Fruit fly (Drosophila melanogaster): ENCODE data around the gene Mp.

Mp gene

DNA sequence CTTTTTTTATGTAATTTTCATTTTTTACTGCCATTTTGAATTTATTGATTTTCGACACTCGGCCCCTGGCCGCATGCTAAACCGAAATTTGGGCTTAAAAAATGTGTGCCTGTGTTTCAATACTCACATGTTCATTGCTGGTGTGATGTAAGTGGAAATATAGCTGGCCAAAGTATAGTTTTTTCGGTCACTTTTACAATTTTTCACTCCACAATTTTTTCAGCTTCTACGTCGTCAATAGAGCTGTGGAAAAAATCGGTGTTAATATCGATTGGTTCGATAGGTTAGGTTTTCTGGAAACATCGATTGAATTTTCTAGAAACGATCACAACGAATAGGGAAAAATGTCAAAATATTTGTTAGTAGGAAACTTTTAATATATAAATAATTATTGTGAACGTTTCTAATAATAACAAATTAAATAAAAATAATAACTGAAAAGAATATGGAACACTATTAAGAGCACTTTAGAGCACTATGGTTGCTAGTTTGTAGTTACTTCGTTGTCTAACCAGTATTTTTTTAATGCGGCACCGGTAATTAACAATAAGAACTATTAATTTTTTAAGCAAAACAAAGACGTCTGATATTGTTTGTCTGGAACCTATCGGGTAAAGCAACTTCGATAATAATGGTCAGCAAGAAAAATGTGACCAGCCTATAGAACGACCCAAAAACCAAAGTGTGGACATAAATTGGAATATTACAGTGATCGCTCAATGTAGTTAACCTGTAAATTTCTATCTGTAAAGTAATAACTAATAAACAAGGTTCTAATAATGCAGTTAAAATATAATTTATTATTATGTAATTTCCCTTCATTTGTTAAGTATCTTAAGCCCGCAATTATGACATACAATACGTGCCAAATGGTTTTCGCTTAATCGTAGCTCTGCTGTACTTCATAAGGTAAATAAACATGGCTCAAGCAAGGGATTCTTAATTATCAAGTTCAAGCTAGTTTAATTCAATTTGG, 43.1 kb upstream of the Mp start, which contains the start of the genes CG10077 and CG9948 (continued):
- peak; percentile 90 for TF ChIP-seq Med (GFP tag)
- peak; percentile 81 for TF ChIP-seq kah (GFP tag; optimal IDR thresholded peaks at IDR 0.05)
- peak; percentile 76 for TF ChIP-seq bbx (GFP tag; IDR thresholded peaks at IDR 0.05; ENCODE audit: partially characterized antibody)
- TF ChIP-seq peb (GFP tag; IDR thresholded peaks at IDR 0.05), result peak; percentile 84
- peak; percentile 85 for TF ChIP-seq bcd (GFP tag; optimal IDR thresholded peaks at IDR 0.05)
- peak; percentile 82 for TF ChIP-seq CG10209 (GFP tag; optimal IDR thresholded peaks at IDR 0.05)
- peak; percentile 79 for TF ChIP-seq BEAF-32 (GFP tag; optimal IDR thresholded peaks at IDR 0.05)
- TF ChIP-seq CG11398 (GFP tag; optimal IDR thresholded peaks at IDR 0.05), result no peak
- TF ChIP-seq dm (GFP tag; optimal IDR thresholded peaks at IDR 0.05), result peak; percentile 27
- TF ChIP-seq CG15514 (GFP tag; optimal IDR thresholded peaks at IDR 0.05), result peak; percentile 77
- TF ChIP-seq NC2α (GFP tag; optimal IDR thresholded peaks at IDR 0.05), result peak; percentile 18
- peak; percentile 91 for TF ChIP-seq nmo (GFP tag; optimal IDR thresholded peaks at IDR 0.05)
- TF ChIP-seq CG13287 (GFP tag; IDR thresholded peaks at IDR 0.05; ENCODE audit: partially characterized antibody), result peak; percentile 78
- peak; percentile 65 for TF ChIP-seq Deaf1 (tag; optimal IDR thresholded peaks at IDR 0.05)
- TF ChIP-seq Poxn (GFP tag; IDR thresholded peaks at IDR 0.05), result peak; percentile 66; the same call in 1 of the 2 replicates
- TF ChIP-seq CG15696 (tag; optimal IDR thresholded peaks at IDR 0.05), result peak; percentile 91
- peak; percentile 76 for TF ChIP-seq nerfin-2 (GFP tag; IDR thresholded peaks at IDR 0.05; ENCODE audit: partially characterized antibody)
- TF ChIP-seq CG15073 (GFP tag; optimal IDR thresholded peaks at IDR 0.05), result no peak
- peak; percentile 22 for TF ChIP-seq CG9609 (GFP tag; optimal IDR thresholded peaks at IDR 0.05)
- TF ChIP-seq Hr51 (GFP tag; optimal IDR thresholded peaks at IDR 0.05), result peak; percentile 55 to 90
- TF ChIP-seq CG7372 (GFP tag; IDR thresholded peaks at IDR 0.05), result peak; percentile 79
- peak; percentile 11 for TF ChIP-seq CG33213 (GFP tag; optimal IDR thresholded peaks at IDR 0.05)
- peak; percentile 85 for TF ChIP-seq Blimp-1 (GFP tag; optimal IDR thresholded peaks at IDR 0.05)
- peak; percentile 76; the same call in 1 of the 2 replicates for TF ChIP-seq bowl (GFP tag; IDR thresholded peaks at IDR 0.05)
- TF ChIP-seq pfk (GFP tag; optimal IDR thresholded peaks at IDR 0.05), result peak; percentile 50
- TF ChIP-seq BtbVII (GFP tag; optimal IDR thresholded peaks at IDR 0.05), result peak; percentile 75
- peak; percentile 34 for TF ChIP-seq fu2 (GFP tag; optimal IDR thresholded peaks at IDR 0.05)
- peak; percentile 80 for TF ChIP-seq Ravus (GFP tag; IDR thresholded peaks at IDR 0.05)
- TF ChIP-seq NK7.1 (GFP tag; optimal IDR thresholded peaks at IDR 0.05), result no peak
- TF ChIP-seq croc (GFP tag; conservative IDR thresholded peaks at IDR 0.05), result peak; percentile 86
- TF ChIP-seq ham (GFP tag; IDR thresholded peaks at IDR 0.05), result peak; percentile 53; the same call in 1 of the 2 replicates
- TF ChIP-seq Dfd (GFP tag; optimal IDR thresholded peaks at IDR 0.05), result no peak
- TF ChIP-seq CG2199 (GFP tag; IDR thresholded peaks at IDR 0.05), result peak; percentile 89
- peak; percentile 89 for TF ChIP-seq ind (GFP tag; optimal IDR thresholded peaks at IDR 0.05)
- peak; percentile 24 for TF ChIP-seq ab (GFP tag; optimal IDR thresholded peaks at IDR 0.05)
- TF ChIP-seq CG17361 (GFP tag; IDR thresholded peaks at IDR 0.05), result peak; percentile 90
- peak; percentile 95 for TF ChIP-seq Xrp1 (GFP tag; IDR thresholded peaks at IDR 0.05)
- peak; percentile 85 for TF ChIP-seq Oaz (GFP tag; IDR thresholded peaks at IDR 0.05)
- peak; percentile 49; the same call in 1 of the 2 replicates for TF ChIP-seq CG42726 (GFP tag; IDR thresholded peaks at IDR 0.05; ENCODE audit: partially characterized antibody)
- peak; percentile 83 for TF ChIP-seq sqz (GFP tag; optimal IDR thresholded peaks at IDR 0.05)
- peak; percentile 91 for TF ChIP-seq HLH3B (GFP tag; IDR thresholded peaks at IDR 0.05)
- TF ChIP-seq pum (GFP tag; optimal IDR thresholded peaks at IDR 0.05), result peak; percentile 66
- peak; percentile 75 for TF ChIP-seq cwo (GFP tag; optimal IDR thresholded peaks at IDR 0.05)
- peak; percentile 83 for TF ChIP-seq otp (GFP tag; IDR thresholded peaks at IDR 0.05)
- TF ChIP-seq Nf-YA (GFP tag; IDR thresholded peaks at IDR 0.05), result peak; percentile 80
- TF ChIP-seq toy (GFP tag; IDR thresholded peaks at IDR 0.05), result 0 out of 2 replicates have a peak, but pooled peaks have one; percentile 55
- TF ChIP-seq E2f1 (GFP tag; IDR thresholded peaks at IDR 0.05), result peak; percentile 88
- peak; percentile 88 for TF ChIP-seq CG17385 (GFP tag; optimal IDR thresholded peaks at IDR 0.05)
